Worm (Caenorhabditis elegans) whole organism, L3 larva: Measurements from ENCODE around the gene C09G9.3.

Source experiments
- R02D3.7 ChIP-seq: fragments of 150-350 bp; optimal IDR thresholded peaks from 2 replicates; lab custom pipeline; 2014; ENCODE audit warnings: missing biosample characterization, missing genetic modification characterization
- ZK546.5 ChIP-seq: sonication (generic microtip); optimal IDR thresholded peaks from 2 replicates; lab custom pipeline; 2017; ENCODE audit warnings: missing biosample characterization, missing genetic modification characterization
- aly-2 ChIP-seq: fragments of 150-350 bp; optimal IDR thresholded peaks from 2 replicates; lab custom pipeline; 2014; ENCODE audit warnings: missing biosample characterization, missing genetic modification characterization
- ceh-28 ChIP-seq: fragments of 150-350 bp; optimal IDR thresholded peaks from 2 replicates; lab custom pipeline; 2014; ENCODE audit warnings: missing biosample characterization, missing genetic modification reagents, missing genetic modification characterization
- ceh-9 ChIP-seq: sonication (generic microtip); optimal IDR thresholded peaks from 2 replicates; lab custom pipeline; 2018; ENCODE audit warnings: missing biosample characterization, missing genetic modification characterization
- daf-12 ChIP-seq: fragments of 150-350 bp; optimal IDR thresholded peaks from 2 replicates; lab custom pipeline; 2014; ENCODE audit warnings: missing biosample characterization, missing genetic modification reagents, missing genetic modification characterization
- egl-27 ChIP-seq: sonication (generic microtip); optimal IDR thresholded peaks from 4 replicates; lab custom pipeline; 2017; ENCODE audit warnings: missing biosample characterization, missing genetic modification reagents, missing genetic modification characterization
- egl-5 ChIP-seq: fragments of 150-350 bp; optimal IDR thresholded peaks from 2 replicates; lab custom pipeline; 2017; ENCODE audit warnings: missing biosample characterization, missing genetic modification reagents, missing genetic modification characterization, inconsistent platforms
- elt-2 ChIP-seq: sonication (generic microtip); optimal IDR thresholded peaks from 2 replicates; lab custom pipeline; 2016; ENCODE audit warnings: missing genetic modification reagents, mild to moderate bottlenecking, missing genetic modification characterization, missing compliant biosample characterization
- elt-3 ChIP-seq, 3 experiments: fragments of 150-350 bp in 1 of 3; sonication (generic microtip) in 2 of 3; optimal IDR thresholded peaks; 2 replicates in 2 of 3; 4 replicates in 1 of 3; lab custom pipeline; 2014 to 2017; ENCODE audit warnings: missing biosample characterization in 3 of 3, missing genetic modification characterization in 3 of 3
- fkh-2 ChIP-seq: fragments of 150-350 bp; optimal IDR thresholded peaks from 2 replicates; lab custom pipeline; 2014; ENCODE audit warnings: missing biosample characterization, missing genetic modification reagents, missing genetic modification characterization
- fos-1 ChIP-seq: fragments of 150-350 bp; optimal IDR thresholded peaks from 2 replicates; lab custom pipeline; 2014; ENCODE audit warnings: missing biosample characterization, missing genetic modification characterization
- hmg-11 ChIP-seq: sonication (generic microtip); optimal IDR thresholded peaks from 2 replicates; lab custom pipeline; 2016; ENCODE audit warnings: missing genetic modification characterization, missing compliant biosample characterization
- lin-15B ChIP-seq: fragments of 150-350 bp; optimal IDR thresholded peaks from 2 replicates; lab custom pipeline; 2014; ENCODE audit warnings: missing biosample characterization, missing genetic modification characterization
- lin-39 ChIP-seq: fragments of 150-350 bp; optimal IDR thresholded peaks from 2 replicates; lab custom pipeline; 2018; ENCODE audit warnings: missing biosample characterization, missing genetic modification reagents, missing genetic modification characterization
- lsy-12 ChIP-seq: sonication (generic microtip); optimal IDR thresholded peaks from 2 replicates; lab custom pipeline; 2016; ENCODE audit warnings: mild to moderate bottlenecking, missing genetic modification characterization, missing compliant biosample characterization
- mdl-1 ChIP-seq: fragments of 150-350 bp; optimal IDR thresholded peaks from 2 replicates; lab custom pipeline; 2014; ENCODE audit warnings: missing biosample characterization, missing genetic modification characterization
- mml-1 ChIP-seq: fragments of 150-350 bp; sonication (generic microtip); optimal IDR thresholded peaks from 3 replicates; lab custom pipeline; 2014; ENCODE audit warnings: missing biosample characterization, missing genetic modification characterization
- nfya-1 ChIP-seq: sonication (generic microtip); optimal IDR thresholded peaks from 2 replicates; lab custom pipeline; 2017; ENCODE audit warnings: missing genetic modification characterization, mild to moderate bottlenecking, missing compliant biosample characterization, antibody characterized with exemption, moderate library complexity; ENCODE audit not compliant: insufficient read depth
- nhr-11 ChIP-seq: fragments of 150-350 bp; optimal IDR thresholded peaks from 2 replicates; lab custom pipeline; 2014; ENCODE audit warnings: missing biosample characterization, missing genetic modification characterization
- nhr-12 ChIP-seq: fragments of 150-350 bp; optimal IDR thresholded peaks from 2 replicates; lab custom pipeline; 2014; ENCODE audit warnings: missing biosample characterization, missing genetic modification characterization
- nhr-237 ChIP-seq: fragments of 150-350 bp; optimal IDR thresholded peaks from 2 replicates; lab custom pipeline; 2014; ENCODE audit warnings: missing biosample characterization, missing genetic modification characterization
- nhr-67 ChIP-seq: fragments of 150-350 bp; optimal IDR thresholded peaks from 2 replicates; lab custom pipeline; 2014; ENCODE audit warnings: missing biosample characterization, missing genetic modification characterization
- nhr-76 ChIP-seq: fragments of 150-350 bp; sonication (generic microtip); optimal IDR thresholded peaks from 5 replicates; lab custom pipeline; 2014; ENCODE audit warnings: missing biosample characterization, missing genetic modification characterization
- nhr-77 ChIP-seq: fragments of 150-350 bp; optimal IDR thresholded peaks from 2 replicates; lab custom pipeline; 2014; ENCODE audit warnings: missing biosample characterization, missing genetic modification characterization
- pha-4 ChIP-seq: fragments of 150-350 bp; optimal IDR thresholded peaks from 2 replicates; lab custom pipeline; 2014; ENCODE audit warnings: missing biosample characterization, missing genetic modification reagents, missing genetic modification characterization
- pqm-1 ChIP-seq: fragments of 150-350 bp; optimal IDR thresholded peaks from 2 replicates; lab custom pipeline; 2017; ENCODE audit warnings: missing biosample characterization, missing genetic modification characterization, inconsistent platforms
- sea-2 ChIP-seq: fragments of 150-350 bp; sonication (generic microtip); optimal IDR thresholded peaks from 4 replicates; lab custom pipeline; 2014; ENCODE audit warnings: missing biosample characterization, missing genetic modification reagents, missing genetic modification characterization
- skn-1 ChIP-seq: fragments of 150-350 bp; optimal IDR thresholded peaks from 2 replicates; lab custom pipeline; 2014; ENCODE audit warnings: missing biosample characterization, missing genetic modification characterization
- snpc-4 ChIP-seq: fragments of 150-350 bp; optimal IDR thresholded peaks from 2 replicates; lab custom pipeline; 2014; ENCODE audit warnings: missing biosample characterization, missing genetic modification characterization
- tbx-2 ChIP-seq: sonication (generic microtip); optimal IDR thresholded peaks from 2 replicates; lab custom pipeline; 2016; ENCODE audit warnings: mild to moderate bottlenecking, missing genetic modification characterization, missing compliant biosample characterization
- unc-39 ChIP-seq: sonication (generic microtip); optimal IDR thresholded peaks from 4 replicates; lab custom pipeline; 2017; ENCODE audit warnings: missing biosample characterization, missing genetic modification characterization
- ztf-11 ChIP-seq: fragments of 150-350 bp; optimal IDR thresholded peaks from 2 replicates; lab custom pipeline; 2014; ENCODE audit warnings: missing biosample characterization, missing genetic modification characterization
- ztf-4 ChIP-seq: fragments of 150-350 bp; optimal IDR thresholded peaks from 2 replicates; lab custom pipeline; 2014; ENCODE audit warnings: missing biosample characterization, missing genetic modification characterization

Gene C09G9.3

DNA sequence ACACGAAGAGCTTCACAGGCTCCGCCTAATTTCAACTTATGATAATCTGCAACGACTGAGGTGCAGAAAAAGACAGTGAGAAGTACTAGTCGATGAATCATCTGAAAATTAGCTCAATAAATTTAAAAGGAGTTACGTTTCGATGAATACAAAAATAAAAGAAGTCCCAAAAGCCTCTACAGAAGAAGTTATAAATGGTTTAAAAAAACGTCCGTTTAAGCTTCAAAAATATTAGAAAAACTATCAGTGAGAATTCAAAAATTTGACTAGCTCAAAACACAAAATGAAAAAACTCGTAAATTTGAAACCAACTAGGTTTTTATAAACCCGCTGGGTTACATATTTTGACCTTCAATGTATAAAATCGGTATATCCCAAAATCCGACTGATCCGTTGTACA, 16.9 kb downstream of the C09G9.3 start, which contains the start of gene T11B7.5:
Gene T11B7.5, minus strand, starts transcription at position 101 of the 400 bp plus-strand sequence.
- TF ChIP-seq hmg-11 (no peak), nhr-67 (tag; lab: Kevin White, UChicago) (no peak), egl-27 (tag; lab: Kevin White, UChicago) (no peak), pqm-1 (tag; lab: Kevin White, UChicago) (no peak), snpc-4 (tag; lab: Kevin White, UChicago) (no peak), ceh-28 (tag; lab: Kevin White, UChicago) (no peak)

DNA sequence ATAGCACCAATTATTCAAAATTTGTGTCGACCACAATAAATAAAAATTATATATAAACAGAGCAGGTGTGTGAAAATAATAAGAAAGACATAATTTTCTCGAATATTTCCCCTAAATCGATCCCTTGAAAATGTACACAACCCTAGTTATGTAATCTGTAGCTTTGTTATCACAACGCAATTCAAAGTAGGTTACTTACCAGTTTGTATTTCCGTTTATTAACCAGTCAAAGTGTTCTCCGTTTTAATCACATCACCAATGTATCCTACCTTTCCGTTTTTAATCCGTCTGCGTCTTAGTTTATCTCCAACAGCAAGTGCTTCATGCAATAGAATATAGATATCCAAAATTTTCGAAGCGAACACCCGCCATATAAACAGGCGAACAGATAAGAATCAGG, 19.6 kb downstream of the C09G9.3 start:
- TF ChIP-seq hmg-11: no peak
- TF ChIP-seq lsy-12 (tag; lab: Kevin White, UChicago): no peak
- TF ChIP-seq elt-3 (tag; optimal IDR thresholded peaks at IDR 0.05; lab: Kevin White, UChicago): no peak
- no peak for TF ChIP-seq fkh-2 (tag; lab: Kevin White, UChicago)
- TF ChIP-seq mml-1 (tag; lab: Kevin White, UChicago): no peak
- no peak for TF ChIP-seq fos-1 (tag; lab: Kevin White, UChicago)
- no peak for TF ChIP-seq ZK546.5 (tag; lab: Kevin White, UChicago)
- no peak for TF ChIP-seq pha-4 (tag; lab: Kevin White, UChicago)
- no peak for TF ChIP-seq lin-39 (tag; lab: Kevin White, UChicago)
- TF ChIP-seq nfya-1: no peak
- TF ChIP-seq R02D3.7 (tag; lab: Kevin White, UChicago): no peak
- no peak for TF ChIP-seq ceh-28 (tag; lab: Kevin White, UChicago)
- TF ChIP-seq ztf-11 (tag; lab: Kevin White, UChicago): no peak
- no peak for TF ChIP-seq egl-27 (tag; lab: Kevin White, UChicago)
- TF ChIP-seq aly-2 (tag; lab: Kevin White, UChicago): no peak
- no peak for TF ChIP-seq nhr-77 (tag; lab: Kevin White, UChicago)

DNA sequence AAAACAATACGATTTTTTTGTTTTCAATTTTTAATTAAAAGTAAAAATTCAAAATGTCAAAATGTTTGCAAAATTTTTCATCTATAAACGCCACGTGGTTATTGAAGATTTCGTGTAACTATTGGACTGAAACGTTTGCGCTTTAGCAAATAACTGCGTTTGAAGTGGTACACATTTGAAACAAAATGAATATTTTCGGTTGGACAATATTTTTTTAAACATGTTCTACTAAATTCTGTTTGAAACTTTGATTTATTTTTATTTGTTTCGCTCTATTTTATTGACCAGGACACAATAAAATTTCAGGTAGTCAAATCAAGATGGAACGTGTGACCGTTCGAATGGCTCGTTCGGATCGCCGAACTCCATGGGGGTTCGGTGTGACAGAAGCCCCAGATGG, 20.7 kb downstream of the C09G9.3 start, which contains the start of gene alp-1:
Gene alp-1, plus strand, starts transcription at position 301 of the 400 bp plus-strand sequence.
- TF ChIP-seq nhr-237 (tag; lab: Kevin White, UChicago): no peak
- TF ChIP-seq ZK546.5 (tag; lab: Kevin White, UChicago): no peak
- no peak for TF ChIP-seq ceh-28 (tag; lab: Kevin White, UChicago)

DNA sequence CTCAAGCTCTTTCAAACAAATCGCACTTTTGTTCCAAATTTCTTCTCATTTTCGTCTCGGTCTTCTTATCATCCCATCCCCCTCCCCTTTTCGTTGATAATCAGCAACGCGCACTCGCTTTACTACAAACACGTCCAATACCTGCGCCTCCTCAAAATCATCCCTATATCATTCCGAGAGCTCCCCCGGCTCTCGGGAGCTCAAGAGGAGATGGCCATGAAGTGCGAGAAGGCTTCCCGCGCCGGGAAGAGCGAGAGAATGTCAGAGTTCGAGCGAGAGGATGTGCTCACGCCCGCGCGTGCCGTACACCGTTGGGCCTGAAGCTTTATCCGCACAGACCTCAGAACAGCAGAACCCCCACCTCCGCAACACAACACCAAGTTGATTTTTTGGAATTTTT, 22.1 kb downstream of the C09G9.3 start:
- TF ChIP-seq skn-1 (tag; lab: Kevin White, UChicago): no peak
- TF ChIP-seq ztf-4 (tag; lab: Kevin White, UChicago): no peak
- no peak for TF ChIP-seq snpc-4 (tag; lab: Kevin White, UChicago)
- TF ChIP-seq daf-12 (tag; lab: Kevin White, UChicago): no peak
- TF ChIP-seq nhr-11 (tag; lab: Kevin White, UChicago): no peak
- no peak for TF ChIP-seq nhr-12 (tag; lab: Kevin White, UChicago)
- TF ChIP-seq elt-2: no peak
- TF ChIP-seq pha-4 (tag; lab: Kevin White, UChicago): no peak
- TF ChIP-seq egl-5 (tag; lab: Kevin White, UChicago): no peak
- TF ChIP-seq unc-39 (tag; lab: Kevin White, UChicago): no peak
- TF ChIP-seq fkh-2 (tag; lab: Kevin White, UChicago): no peak
- TF ChIP-seq tbx-2 (tag; lab: Kevin White, UChicago): no peak
- no peak for TF ChIP-seq lin-15B (tag; lab: Kevin White, UChicago)
- no peak for TF ChIP-seq mdl-1 (tag; lab: Kevin White, UChicago)
- TF ChIP-seq pqm-1 (tag; lab: Kevin White, UChicago): no peak
- TF ChIP-seq egl-27 (tag; lab: Kevin White, UChicago): no peak
- no peak for TF ChIP-seq ZK546.5 (tag; lab: Kevin White, UChicago)
- no peak for TF ChIP-seq nhr-76 (tag; lab: Kevin White, UChicago)
- no peak for TF ChIP-seq ceh-9
- TF ChIP-seq, all 47 proteins: peak for 0

DNA sequence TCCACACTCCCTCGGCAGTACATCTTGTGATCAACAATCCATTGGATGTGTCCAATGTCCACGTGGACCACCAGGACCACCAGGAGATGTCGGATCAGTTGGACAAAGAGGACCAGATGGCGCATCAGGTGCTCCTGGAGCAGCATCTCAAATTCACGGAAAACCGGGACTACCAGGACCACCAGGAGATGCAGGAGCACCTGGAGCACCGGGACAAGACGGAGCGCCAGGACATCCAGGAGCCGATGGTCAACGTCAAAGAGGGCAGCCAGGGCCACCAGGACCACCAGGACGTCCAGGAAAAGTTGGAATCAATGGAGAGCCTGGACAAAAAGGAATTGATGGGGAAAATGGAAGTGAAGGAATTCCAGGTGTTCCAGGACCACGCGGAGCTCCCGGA, 23.9 kb downstream of the C09G9.3 start:
- TF ChIP-seq pha-4 (tag; lab: Kevin White, UChicago) (no peak), nhr-67 (tag; lab: Kevin White, UChicago) (no peak), sea-2 (GFP tag; lab: Kevin White, UChicago) (no peak)
- TF ChIP-seq, all 47 proteins: peak for 0
